Worm (Caenorhabditis elegans): Measurements from ENCODE around the gene skr-13.

- TF ChIP-seq rbr-2 (tag; optimal IDR thresholded peaks at IDR 0.05) (no peak), ces-1 (GFP tag; optimal IDR thresholded peaks at IDR 0.05) (no peak), hif-1 (tag; optimal IDR thresholded peaks at IDR 0.05) (no peak), ama-1 (optimal IDR thresholded peaks at IDR 0.05) (no peak), jun-1 (tag; optimal IDR thresholded peaks at IDR 0.05) (no peak), nhr-11 (tag; optimal IDR thresholded peaks at IDR 0.05) (no peak), nhr-10 (tag; optimal IDR thresholded peaks at IDR 0.05) (no peak), aly-2 (tag; optimal IDR thresholded peaks at IDR 0.05) (no peak), tag-97 (GFP tag; IDR thresholded peaks at IDR 0.05) (no peak), unc-39 (tag; optimal IDR thresholded peaks at IDR 0.05) (no peak), ztf-11 (tag; optimal IDR thresholded peaks at IDR 0.05) (no peak), pqm-1 (tag; optimal IDR thresholded peaks at IDR 0.05) (no peak)
Measured at ce11 chrIV:17126512-17126911, 35.9 kb downstream of the skr-13 start.
